Worm (Caenorhabditis elegans) whole organism, L4 larva: ENCODE measurements around the gene tlk-1.

ENCODE experiments used
- F37D6.2 ChIP-seq: sonication (generic microtip); optimal IDR thresholded peaks from 2 replicates; lab custom pipeline; 2016; ENCODE audit warnings: mild to moderate bottlenecking, missing genetic modification characterization, missing compliant biosample characterization
- F49E8.2 ChIP-seq: sonication (generic microtip); optimal IDR thresholded peaks from 2 replicates; lab custom pipeline; 2016; ENCODE audit warnings: missing compliant biosample characterization, mild to moderate bottlenecking, missing genetic modification characterization, borderline replicate concordance
- Y48G9A.11 ChIP-seq: fragments of 200-800 bp; sonication (Bioruptor generic); IDR thresholded peaks from 2 replicates; pipeline ENCODE4 v1.3.6; 2022; ENCODE audit warnings: missing genetic modification reagents, missing genetic modification characterization, missing compliant biosample characterization
- ZK337.2 ChIP-seq: fragments of 200-800 bp; sonication (Bioruptor generic); IDR thresholded peaks from 2 replicates; pipeline ENCODE4 v1.3.6; 2022; ENCODE audit warnings: missing genetic modification reagents, missing genetic modification characterization, missing compliant biosample characterization
- ZK546.5 ChIP-seq, 2 experiments: sonication (generic microtip); optimal IDR thresholded peaks; 2 replicates each; lab custom pipeline; 2017; ENCODE audit warnings: missing biosample characterization in 2 of 2, missing genetic modification characterization in 2 of 2
- aha-1 ChIP-seq: fragments of 150-350 bp; peaks from one replicate; lab custom pipeline; 2014; ENCODE audit warnings: missing biosample characterization, missing genetic modification characterization
- aly-2 ChIP-seq: sonication (generic microtip); optimal IDR thresholded peaks from 2 replicates; lab custom pipeline; 2018; ENCODE audit warnings: missing biosample characterization, missing genetic modification characterization
- ceh-20 ChIP-seq: fragments of 200-800 bp; sonication (Bioruptor generic); IDR thresholded peaks from 2 replicates; pipeline ENCODE4 v1.3.6; 2022; ENCODE audit warnings: missing genetic modification reagents, missing genetic modification characterization, missing compliant biosample characterization
- ces-1 ChIP-seq: fragments of 150-350 bp; sonication (generic microtip); optimal IDR thresholded peaks from 4 replicates; lab custom pipeline; 2014; ENCODE audit warnings: missing biosample characterization, missing genetic modification reagents, missing genetic modification characterization
- daf-16 ChIP-seq, 3 experiments: sonication (generic microtip); optimal IDR thresholded peaks; 2 replicates each; lab custom pipeline; 2016 to 2017; ENCODE audit warnings: missing genetic modification characterization in 3 of 3, missing genetic modification reagents in 3 of 3, mild to moderate bottlenecking in 2 of 3, missing compliant biosample characterization in 2 of 3, missing biosample characterization in 1 of 3, moderate library complexity in 1 of 3
- daf-8 ChIP-seq: fragments of 200-800 bp; sonication (Bioruptor generic); IDR thresholded peaks from 2 replicates; pipeline ENCODE4 v1.3.6; 2022; ENCODE audit warnings: missing genetic modification characterization, missing compliant biosample characterization
- dve-1 ChIP-seq: sonication (generic microtip); optimal IDR thresholded peaks from 2 replicates; lab custom pipeline; 2017; ENCODE audit warnings: antibody characterized with exemption, mild to moderate bottlenecking, missing genetic modification characterization, missing compliant biosample characterization; ENCODE audit not compliant: insufficient read depth
- egl-27 ChIP-seq: sonication (generic microtip); optimal IDR thresholded peaks from 3 replicates; lab custom pipeline; 2017; ENCODE audit warnings: missing biosample characterization, missing genetic modification reagents, missing genetic modification characterization
- gei-8 ChIP-seq: fragments of 200-800 bp; sonication (Bioruptor generic); optimal IDR thresholded peaks from 2 replicates; lab custom pipeline; 2018; ENCODE audit warnings: mild to moderate bottlenecking, missing genetic modification characterization, missing compliant biosample characterization
- lin-15B ChIP-seq: fragments of 150-350 bp; sonication (generic microtip); optimal IDR thresholded peaks from 3 replicates; lab custom pipeline; 2014; ENCODE audit warnings: missing biosample characterization, missing genetic modification characterization
- lin-38 ChIP-seq: fragments of 200-800 bp; sonication (Bioruptor generic); IDR thresholded peaks from 2 replicates; pipeline ENCODE4 v1.3.6; 2022; ENCODE audit warnings: missing genetic modification reagents, missing genetic modification characterization, missing compliant biosample characterization
- mxl-2 ChIP-seq: fragments of 200-800 bp; sonication (Bioruptor generic); conservative IDR thresholded peaks from 2 replicates; pipeline ENCODE4 v1.3.6; 2022; ENCODE audit warnings: missing genetic modification reagents, missing genetic modification characterization, missing compliant biosample characterization
- nhr-10 ChIP-seq: fragments of 150-350 bp; optimal IDR thresholded peaks from 2 replicates; lab custom pipeline; 2014; ENCODE audit warnings: missing biosample characterization, missing genetic modification characterization
- nhr-11 ChIP-seq: fragments of 150-350 bp; optimal IDR thresholded peaks from 2 replicates; lab custom pipeline; 2014; ENCODE audit warnings: missing biosample characterization, missing genetic modification characterization
- nhr-28 ChIP-seq: fragments of 150-350 bp; optimal IDR thresholded peaks from 2 replicates; lab custom pipeline; 2014; ENCODE audit warnings: missing biosample characterization, missing genetic modification characterization
- rbr-2 ChIP-seq: sonication (generic microtip); optimal IDR thresholded peaks from 2 replicates; lab custom pipeline; 2016; ENCODE audit warnings: missing genotype, missing genetic modification characterization, missing compliant biosample characterization
- sdz-12 ChIP-seq: fragments of 200-800 bp; sonication (Bioruptor generic); optimal IDR thresholded peaks from 2 replicates; lab custom pipeline; 2018; ENCODE audit warnings: mild to moderate bottlenecking, missing genetic modification characterization, missing compliant biosample characterization
- set-16 ChIP-seq: fragments of 200-800 bp; sonication (Bioruptor generic); IDR thresholded peaks from 2 replicates; pipeline ENCODE4 v1.3.6; 2022; ENCODE audit warnings: missing genetic modification reagents, missing genetic modification characterization, missing compliant biosample characterization
- spr-3 ChIP-seq: fragments of 200-800 bp; sonication (Bioruptor generic); optimal IDR thresholded peaks from 2 replicates; lab custom pipeline; 2018; ENCODE audit warnings: mild to moderate bottlenecking, missing genetic modification characterization, missing compliant biosample characterization
- tra-1 ChIP-seq: fragments of 200-800 bp; sonication (Bioruptor generic); IDR thresholded peaks from 2 replicates; pipeline ENCODE4 v1.3.6; 2022; ENCODE audit warnings: missing genetic modification reagents, missing genetic modification characterization, missing compliant biosample characterization
- unc-130 ChIP-seq: sonication (generic microtip); optimal IDR thresholded peaks from 2 replicates; lab custom pipeline; 2016; ENCODE audit warnings: missing genetic modification reagents, missing genetic modification characterization, missing compliant biosample characterization
- unc-62 ChIP-seq, 3 experiments: fragments of 150-350 bp in 1 of 3; sonication (generic microtip); optimal IDR thresholded peaks in 2 of 3; peaks in 1 of 3; 1 replicate in 1 of 3; 2 replicates in 2 of 3; lab custom pipeline; 2014 to 2017; ENCODE audit warnings: missing biosample characterization in 3 of 3, missing genetic modification characterization in 3 of 3, missing genetic modification reagents in 3 of 3, missing genotype in 1 of 3
- zag-1 ChIP-seq: fragments of 150-350 bp; optimal IDR thresholded peaks from 2 replicates; lab custom pipeline; 2014; ENCODE audit warnings: missing biosample characterization, missing genetic modification characterization
- ztf-11 ChIP-seq: fragments of 150-350 bp; optimal IDR thresholded peaks from 2 replicates; lab custom pipeline; 2014; ENCODE audit warnings: missing biosample characterization, missing genetic modification characterization

tlk-1 gene

ce11 chrIII:9730407-9730806, 30.7 kb downstream of the tlk-1 start:
- no peak for TF ChIP-seq Y48G9A.11 (GFP tag; lab: Robert Waterston, UW)
- peak; percentile 80 for TF ChIP-seq aha-1 (tag; lab: Kevin White, UChicago)
- no peak for TF ChIP-seq nhr-11
- no peak for TF ChIP-seq dve-1

ce11 chrIII:9731313-9731912, 31.7 kb downstream of the tlk-1 start:
- TF ChIP-seq nhr-11 (peak; percentile 16), ceh-20 (GFP tag; lab: Robert Waterston, UW) (peak; percentile 83), zag-1 (tag; lab: Kevin White, UChicago) (no peak), unc-62 (GFP tag; optimal IDR thresholded peaks at IDR 0.05 in 1 of 2; lab: Kevin White, UChicago) (peak in 1 of 2 experiments; percentile 99), unc-62 (tag; optimal IDR thresholded peaks at IDR 0.05; lab: Kevin White, UChicago) (no peak), set-16 (GFP tag; lab: Robert Waterston, UW) (no peak), egl-27 (no peak), ZK337.2 (GFP tag; lab: Robert Waterston, UW) (peak; percentile 26; the same call in 1 of the 2 replicates), tra-1 (GFP tag; lab: Robert Waterston, UW) (peak; percentile 64; the same call in 1 of the 2 replicates), Y48G9A.11 (GFP tag; lab: Robert Waterston, UW) (no peak)
- TF ChIP-seq, all 104 proteins: peak for 5

ce11 chrIII:9733333-9733732, 33.7 kb downstream of the tlk-1 start:
- TF ChIP-seq unc-130 (GFP tag; lab: Kevin White, UChicago), result no peak
- peak in 1 of 2 experiments; percentile 55 for TF ChIP-seq unc-62 (GFP tag; optimal IDR thresholded peaks at IDR 0.05 in 1 of 2; lab: Kevin White, UChicago)
- no peak for TF ChIP-seq unc-62 (tag; optimal IDR thresholded peaks at IDR 0.05; lab: Kevin White, UChicago)

DNA sequence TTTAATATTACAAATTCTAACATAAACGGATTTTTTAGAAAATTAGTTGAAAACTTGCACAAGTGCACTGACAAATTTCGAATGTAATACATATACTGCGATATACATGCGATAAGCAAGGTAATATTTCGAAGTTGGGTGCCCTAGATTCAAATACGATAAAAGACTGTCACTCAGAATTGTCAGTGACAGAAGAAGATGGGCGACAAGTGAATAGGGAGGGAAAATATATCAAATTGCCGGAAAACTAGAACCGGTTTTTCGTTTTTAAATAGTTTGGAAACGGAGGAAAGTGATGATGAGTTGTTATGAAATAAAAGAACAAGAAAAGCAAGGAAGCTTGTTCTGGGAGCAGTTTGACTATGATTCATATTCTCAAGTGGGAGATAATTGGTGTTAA, 34.4 kb downstream of the tlk-1 start:
- no peak for TF ChIP-seq F37D6.2 (tag; lab: Kevin White, UChicago)

DNA sequence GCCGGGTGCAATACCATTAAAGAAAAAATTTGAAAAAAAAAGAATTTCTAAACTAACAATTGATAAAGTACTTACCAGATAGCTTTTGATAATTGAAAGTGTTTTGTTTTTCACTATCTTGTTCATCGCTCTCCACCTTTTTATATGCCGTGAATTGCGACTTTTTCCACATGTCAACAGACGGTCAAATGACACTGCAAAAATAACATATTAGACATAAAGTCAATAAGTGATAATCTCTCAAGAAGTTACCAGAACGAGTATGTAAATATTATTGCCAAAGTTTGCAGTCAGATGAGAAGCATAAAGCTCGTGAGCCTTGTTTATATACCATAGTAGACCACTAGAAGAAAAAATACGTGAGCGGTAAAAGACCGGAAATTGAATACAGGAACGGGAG, 36.2 kb downstream of the tlk-1 start, which contains the start of gene dao-6:
Gene dao-6, minus strand, starts transcription at position 345 of the 400 bp plus-strand sequence.
- TF ChIP-seq daf-8 (GFP tag; lab: Robert Waterston, UW) (no peak), daf-16 (GFP tag; optimal IDR thresholded peaks at IDR 0.05; lab: Kevin White, UChicago) (no peak), daf-16 (tag; optimal IDR thresholded peaks at IDR 0.05; lab: Kevin White, UChicago) (peak; percentile 62)

DNA sequence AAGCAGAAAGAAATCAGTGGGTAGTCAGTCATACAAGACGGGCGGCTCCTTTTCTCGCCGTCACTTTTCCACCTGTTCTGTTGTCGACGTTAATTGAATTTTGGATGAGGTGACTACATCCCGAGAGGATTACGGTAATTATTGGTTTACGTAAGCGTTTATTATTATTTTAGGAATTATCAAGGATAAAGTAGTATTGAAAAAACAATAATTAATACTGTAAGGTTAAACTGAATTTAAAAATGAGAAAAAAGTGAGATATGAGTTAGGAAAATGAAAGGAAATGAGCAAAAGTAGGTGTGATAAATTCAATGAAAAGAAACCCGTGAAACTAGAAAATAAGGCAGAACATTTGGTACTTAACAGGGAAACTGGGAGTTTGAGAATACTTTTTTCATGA, 39.3 kb downstream of the tlk-1 start, which contains the start of gene hlh-4:
Gene hlh-4, minus strand, starts transcription at position 101 of the 400 bp plus-strand sequence.
- no peak for TF ChIP-seq sdz-12
- TF ChIP-seq ztf-11 (tag; lab: Kevin White, UChicago), result no peak
- TF ChIP-seq nhr-28 (tag; lab: Kevin White, UChicago), result no peak
- TF ChIP-seq lin-15B (tag; lab: Kevin White, UChicago), result no peak
- no peak for TF ChIP-seq rbr-2
- TF ChIP-seq F49E8.2 (tag; lab: Kevin White, UChicago), result no peak
- TF ChIP-seq lin-38 (GFP tag; lab: Robert Waterston, UW), result no peak
- TF ChIP-seq Y48G9A.11 (GFP tag; lab: Robert Waterston, UW), result no peak
- no peak for TF ChIP-seq F37D6.2 (tag; lab: Kevin White, UChicago)
- TF ChIP-seq gei-8 (GFP tag; lab: Kevin White, UChicago), result no peak
- TF ChIP-seq ces-1, result no peak
- no peak for TF ChIP-seq ceh-20 (GFP tag; lab: Robert Waterston, UW)
- no peak for TF ChIP-seq spr-3 (GFP tag; lab: Kevin White, UChicago)
- TF ChIP-seq ZK546.5 (tag; optimal IDR thresholded peaks at IDR 0.05; lab: Kevin White, UChicago), result no peak
- no peak for TF ChIP-seq mxl-2 (GFP tag; lab: Robert Waterston, UW)
- TF ChIP-seq aly-2 (tag; lab: Kevin White, UChicago), result no peak
- TF ChIP-seq dve-1, result no peak
- no peak for TF ChIP-seq nhr-10 (tag; lab: Kevin White, UChicago)
